Worm (Caenorhabditis elegans) whole organism, L2 larva: ENCODE data around the gene arf-1.

Experiments
- aly-2 ChIP-seq: fragments of 150-350 bp; optimal IDR thresholded peaks from 2 replicates; lab custom pipeline; 2014; ENCODE audit warnings: missing biosample characterization, missing genetic modification characterization
- ama-1 ChIP-seq: fragments of 150-350 bp; optimal IDR thresholded peaks from 2 replicates; lab custom pipeline; 2018; ENCODE audit warnings: inconsistent platforms
- blmp-1 ChIP-seq: sonication (generic microtip); optimal IDR thresholded peaks from 2 replicates; lab custom pipeline; 2017; ENCODE audit warnings: missing genetic modification characterization, mild to moderate bottlenecking, missing compliant biosample characterization, antibody characterized with exemption, moderate library complexity; ENCODE audit not compliant: insufficient read depth
- ceh-16 ChIP-seq: fragments of 150-350 bp; optimal IDR thresholded peaks from 2 replicates; lab custom pipeline; 2014; ENCODE audit warnings: missing biosample characterization, missing genetic modification characterization
- ceh-82 ChIP-seq: fragments of 150-350 bp; optimal IDR thresholded peaks from 2 replicates; lab custom pipeline; 2014; ENCODE audit warnings: missing biosample characterization, missing genetic modification characterization
- elt-1 ChIP-seq: fragments of 150-350 bp; optimal IDR thresholded peaks from 2 replicates; lab custom pipeline; 2014; ENCODE audit warnings: missing biosample characterization, missing genetic modification characterization
- fos-1 ChIP-seq: fragments of 150-350 bp; optimal IDR thresholded peaks from 2 replicates; lab custom pipeline; 2014; ENCODE audit warnings: missing biosample characterization, missing genetic modification characterization
- gmeb-1 ChIP-seq: fragments of 150-350 bp; optimal IDR thresholded peaks from 2 replicates; lab custom pipeline; 2014; ENCODE audit warnings: missing biosample characterization, missing genetic modification characterization
- lin-13 ChIP-seq: fragments of 150-350 bp; optimal IDR thresholded peaks from 2 replicates; lab custom pipeline; 2014; ENCODE audit warnings: missing biosample characterization, missing genetic modification reagents, missing genetic modification characterization
- lin-39 ChIP-seq: fragments of 150-350 bp; optimal IDR thresholded peaks from 2 replicates; lab custom pipeline; 2014; ENCODE audit warnings: missing biosample characterization, missing genetic modification reagents, missing genetic modification characterization
- lsy-2 ChIP-seq, 2 experiments: fragments of 150-350 bp in 1 of 2; sonication (generic microtip) in 1 of 2; optimal IDR thresholded peaks; 2 replicates each; lab custom pipeline; 2014 to 2017; ENCODE audit warnings: missing biosample characterization in 2 of 2, missing genetic modification characterization in 2 of 2
- mbf-1 ChIP-seq: sonication (generic microtip); optimal IDR thresholded peaks from 2 replicates; lab custom pipeline; 2017; ENCODE audit warnings: missing biosample characterization, missing genetic modification characterization
- nhr-10 ChIP-seq: sonication (generic microtip); optimal IDR thresholded peaks from 2 replicates; lab custom pipeline; 2017; ENCODE audit warnings: missing biosample characterization, missing genetic modification characterization
- nhr-11 ChIP-seq: fragments of 150-350 bp; optimal IDR thresholded peaks from 2 replicates; lab custom pipeline; 2014; ENCODE audit warnings: missing biosample characterization, missing genetic modification characterization
- nhr-21 ChIP-seq: fragments of 150-350 bp; optimal IDR thresholded peaks from 2 replicates; lab custom pipeline; 2014; ENCODE audit warnings: missing biosample characterization, missing genetic modification characterization
- nhr-23 ChIP-seq: fragments of 150-350 bp; optimal IDR thresholded peaks from 2 replicates; lab custom pipeline; 2014; ENCODE audit warnings: missing biosample characterization, missing genetic modification reagents, missing genetic modification characterization
- nhr-6 ChIP-seq: fragments of 150-350 bp; optimal IDR thresholded peaks from 2 replicates; lab custom pipeline; 2014; ENCODE audit warnings: missing biosample characterization, missing genetic modification characterization
- sem-4 ChIP-seq: fragments of 150-350 bp; optimal IDR thresholded peaks from 2 replicates; lab custom pipeline; 2014; ENCODE audit warnings: missing biosample characterization, missing genetic modification reagents, missing genetic modification characterization
- sma-9 ChIP-seq, 2 experiments: fragments of 150-350 bp in 1 of 2; sonication (generic microtip) in 1 of 2; optimal IDR thresholded peaks; 2 replicates each; lab custom pipeline; 2014 to 2016; ENCODE audit warnings: missing genetic modification characterization in 2 of 2, mild to moderate bottlenecking in 1 of 2, missing biosample characterization in 1 of 2, missing compliant biosample characterization in 1 of 2, missing genetic modification reagents in 1 of 2, moderate library complexity in 1 of 2
- snpc-4 ChIP-seq: fragments of 150-350 bp; optimal IDR thresholded peaks from 2 replicates; lab custom pipeline; 2014; ENCODE audit warnings: missing biosample characterization, missing genetic modification characterization
- unc-39 ChIP-seq: fragments of 150-350 bp; optimal IDR thresholded peaks from 2 replicates; lab custom pipeline; 2014; ENCODE audit warnings: missing biosample characterization, missing genetic modification characterization
- unc-55 ChIP-seq: fragments of 150-350 bp; sonication (generic microtip); optimal IDR thresholded peaks from 3 replicates; lab custom pipeline; 2014; ENCODE audit warnings: missing biosample characterization, missing genetic modification reagents, missing genetic modification characterization
- ztf-1 ChIP-seq: fragments of 200-800 bp; sonication (Bioruptor generic); conservative IDR thresholded peaks from 2 replicates; pipeline ENCODE4 v1.3.6; 2022; ENCODE audit warnings: missing genetic modification characterization, missing compliant biosample characterization
- ztf-11 ChIP-seq: sonication (generic microtip); optimal IDR thresholded peaks from 2 replicates; lab custom pipeline; 2017; ENCODE audit warnings: missing biosample characterization, missing genetic modification characterization
- ztf-4 ChIP-seq: fragments of 150-350 bp; optimal IDR thresholded peaks from 2 replicates; lab custom pipeline; 2014; ENCODE audit warnings: missing biosample characterization, missing genetic modification characterization

Gene arf-1

ce11 chrIII:5715467-5715866 is 781 bp downstream of the arf-1 start (continued):
- no peak for TF ChIP-seq unc-39 (tag; lab: Kevin White, UChicago)
- TF ChIP-seq unc-55 (GFP tag; lab: Kevin White, UChicago), result peak; percentile 83
- TF ChIP-seq nhr-23 (tag; lab: Kevin White, UChicago), result no peak
- peak; percentile 54 for TF ChIP-seq fos-1 (tag; lab: Kevin White, UChicago)
- TF ChIP-seq elt-1 (tag; lab: Kevin White, UChicago), result no peak

ce11 chrIII:5717173-5717748 is 2.6 kb downstream of the arf-1 start:
- TF ChIP-seq ztf-4 (tag; lab: Kevin White, UChicago), result no peak
- peak; percentile 28 for TF ChIP-seq ama-1 (lab: Kevin White, UChicago)
- TF ChIP-seq ceh-82 (tag; lab: Kevin White, UChicago), result no peak

ce11 chrIII:5718385-5718784 is 3.7 kb downstream of the arf-1 start:
- TF ChIP-seq ceh-16 (tag; lab: Kevin White, UChicago) (peak; percentile 4), nhr-23 (tag; lab: Kevin White, UChicago) (no peak)

- TF ChIP-seq ceh-16 (tag; lab: Kevin White, UChicago) (peak; percentile 80), mbf-1 (tag; lab: Kevin White, UChicago) (no peak)
These were observed 4.6 kb downstream of the arf-1 start for ce11 chrIII:5719105-5719831.

- TF ChIP-seq lsy-2 (tag; optimal IDR thresholded peaks at IDR 0.05; lab: Kevin White, UChicago) (peak; percentile 8 to 18), ztf-4 (tag; lab: Kevin White, UChicago) (no peak), gmeb-1 (tag; lab: Kevin White, UChicago) (peak; percentile 35), lin-39 (tag; lab: Kevin White, UChicago) (no peak)
These were observed 5.1 kb downstream of the arf-1 start for ce11 chrIII:5719832-5720194.

ce11 chrIII:5720266-5721019 is 5.8 kb downstream of the arf-1 start:
- peak; percentile 2 for TF ChIP-seq sma-9 (GFP tag; optimal IDR thresholded peaks at IDR 0.05; lab: Kevin White, UChicago)
- TF ChIP-seq sma-9 (tag; optimal IDR thresholded peaks at IDR 0.05; lab: Kevin White, UChicago), result no peak
- no peak for TF ChIP-seq nhr-11 (tag; lab: Kevin White, UChicago)
- TF ChIP-seq aly-2 (tag; lab: Kevin White, UChicago), result no peak
- TF ChIP-seq, all 48 proteins: peak for 1

- TF ChIP-seq fos-1 (tag; lab: Kevin White, UChicago), result no peak
- TF ChIP-seq nhr-21 (tag; lab: Kevin White, UChicago), result no peak
- TF ChIP-seq snpc-4 (tag; lab: Kevin White, UChicago), result no peak
- no peak for TF ChIP-seq ztf-1 (GFP tag; lab: Robert Waterston, UW)
- no peak for TF ChIP-seq nhr-10 (tag; lab: Kevin White, UChicago)
- TF ChIP-seq ztf-11 (tag; lab: Kevin White, UChicago), result no peak
- no peak for TF ChIP-seq gmeb-1 (tag; lab: Kevin White, UChicago)
- no peak for TF ChIP-seq nhr-6 (tag; lab: Kevin White, UChicago)
- no peak for TF ChIP-seq nhr-23 (tag; lab: Kevin White, UChicago)
- TF ChIP-seq blmp-1, result no peak
- no peak for TF ChIP-seq aly-2 (tag; lab: Kevin White, UChicago)
- TF ChIP-seq sma-9 (GFP tag; optimal IDR thresholded peaks at IDR 0.05; lab: Kevin White, UChicago), result no peak
- TF ChIP-seq sma-9 (tag; optimal IDR thresholded peaks at IDR 0.05; lab: Kevin White, UChicago), result no peak
- no peak for TF ChIP-seq lsy-2 (tag; optimal IDR thresholded peaks at IDR 0.05; lab: Kevin White, UChicago)
- TF ChIP-seq ceh-16 (tag; lab: Kevin White, UChicago), result no peak
- no peak for TF ChIP-seq sem-4
- no peak for TF ChIP-seq lin-13 (GFP tag; lab: Kevin White, UChicago)
These were observed 6.8 kb downstream of the arf-1 start for ce11 chrIII:5721488-5721887.
